Worm (Caenorhabditis elegans) whole organism, L4 larva: ENCODE data around the gene srm-6.

Experiments
- F26F4.8 ChIP-seq: fragments of 200-800 bp; sonication (Bioruptor generic); conservative IDR thresholded peaks from 2 replicates; pipeline ENCODE4 v1.3.6; 2022; ENCODE audit warnings: missing genetic modification characterization, missing compliant biosample characterization
- F44E2.7 ChIP-seq: fragments of 200-800 bp; sonication (Bioruptor generic); IDR thresholded peaks from 2 replicates; pipeline ENCODE4 v2.1.2; 2022; ENCODE audit warnings: missing genetic modification characterization, missing compliant biosample characterization
- F49E8.2 ChIP-seq: sonication (generic microtip); optimal IDR thresholded peaks from 2 replicates; lab custom pipeline; 2016; ENCODE audit warnings: missing compliant biosample characterization, mild to moderate bottlenecking, missing genetic modification characterization, borderline replicate concordance
- T20F7.1 ChIP-seq: fragments of 200-800 bp; sonication (Bioruptor generic); optimal IDR thresholded peaks from 2 replicates; lab custom pipeline; 2018; ENCODE audit warnings: mild to moderate bottlenecking, missing genetic modification characterization, missing compliant biosample characterization
- T26A8.4 ChIP-seq: fragments of 200-800 bp; sonication (Bioruptor generic); IDR thresholded peaks from 2 replicates; pipeline ENCODE4 v1.3.6; 2022; ENCODE audit warnings: missing genetic modification characterization, missing compliant biosample characterization
- Y105C5A.15 ChIP-seq: fragments of 200-800 bp; sonication (Bioruptor generic); IDR thresholded peaks from 2 replicates; pipeline ENCODE4 v1.3.6; 2022; ENCODE audit warnings: missing genetic modification characterization, missing compliant biosample characterization
- Y48G9A.11 ChIP-seq: fragments of 200-800 bp; sonication (Bioruptor generic); IDR thresholded peaks from 2 replicates; pipeline ENCODE4 v1.3.6; 2022; ENCODE audit warnings: missing genetic modification reagents, missing genetic modification characterization, missing compliant biosample characterization
- Y5F2A.4 ChIP-seq: fragments of 200-800 bp; sonication (Bioruptor generic); optimal IDR thresholded peaks from 2 replicates; lab custom pipeline; 2018; ENCODE audit warnings: mild to moderate bottlenecking, missing genetic modification characterization, missing compliant biosample characterization
- aly-2 ChIP-seq: sonication (generic microtip); optimal IDR thresholded peaks from 2 replicates; lab custom pipeline; 2018; ENCODE audit warnings: missing biosample characterization, missing genetic modification characterization
- ceh-28 ChIP-seq: fragments of 150-350 bp; optimal IDR thresholded peaks from 2 replicates; lab custom pipeline; 2014; ENCODE audit warnings: missing biosample characterization, missing genetic modification reagents, missing genetic modification characterization
- ceh-62 ChIP-seq: sonication (generic microtip); optimal IDR thresholded peaks from 2 replicates; lab custom pipeline; 2017; ENCODE audit warnings: missing biosample characterization, missing genetic modification characterization
- ceh-82 ChIP-seq: sonication (generic microtip); optimal IDR thresholded peaks from 2 replicates; lab custom pipeline; 2017; ENCODE audit warnings: missing biosample characterization, missing genetic modification characterization
- ces-1 ChIP-seq: fragments of 150-350 bp; sonication (generic microtip); optimal IDR thresholded peaks from 4 replicates; lab custom pipeline; 2014; ENCODE audit warnings: missing biosample characterization, missing genetic modification reagents, missing genetic modification characterization
- daf-16 ChIP-seq, 3 experiments: sonication (generic microtip); optimal IDR thresholded peaks; 2 replicates each; lab custom pipeline; 2016 to 2017; ENCODE audit warnings: missing genetic modification characterization in 3 of 3, missing genetic modification reagents in 3 of 3, mild to moderate bottlenecking in 2 of 3, missing compliant biosample characterization in 2 of 3, missing biosample characterization in 1 of 3, moderate library complexity in 1 of 3
- daf-19 ChIP-seq: fragments of 200-800 bp; sonication (Bioruptor generic); conservative IDR thresholded peaks from 2 replicates; pipeline ENCODE4 v1.3.6; 2022; ENCODE audit warnings: missing genetic modification characterization, missing compliant biosample characterization
- daf-8 ChIP-seq: fragments of 200-800 bp; sonication (Bioruptor generic); IDR thresholded peaks from 2 replicates; pipeline ENCODE4 v1.3.6; 2022; ENCODE audit warnings: missing genetic modification characterization, missing compliant biosample characterization
- dpl-1 ChIP-seq: fragments of 150-350 bp; optimal IDR thresholded peaks from 2 replicates; lab custom pipeline; 2014; ENCODE audit warnings: missing biosample characterization, missing genetic modification reagents, missing genetic modification characterization
- egl-27 ChIP-seq: sonication (generic microtip); optimal IDR thresholded peaks from 3 replicates; lab custom pipeline; 2017; ENCODE audit warnings: missing biosample characterization, missing genetic modification reagents, missing genetic modification characterization
- gei-8 ChIP-seq: fragments of 200-800 bp; sonication (Bioruptor generic); optimal IDR thresholded peaks from 2 replicates; lab custom pipeline; 2018; ENCODE audit warnings: mild to moderate bottlenecking, missing genetic modification characterization, missing compliant biosample characterization
- hif-1 ChIP-seq, 2 experiments: sonication (generic microtip); optimal IDR thresholded peaks; 2 replicates each; lab custom pipeline; 2016 to 2017; ENCODE audit warnings: missing compliant biosample characterization in 2 of 2, missing genetic modification characterization in 2 of 2, missing genetic modification reagents in 2 of 2, missing genotype in 2 of 2, mild to moderate bottlenecking in 1 of 2
- hlh-11 ChIP-seq: fragments of 200-800 bp; sonication (Bioruptor generic); optimal IDR thresholded peaks from 2 replicates; lab custom pipeline; 2018; ENCODE audit warnings: mild to moderate bottlenecking, missing genetic modification characterization, missing compliant biosample characterization
- jun-1 ChIP-seq: fragments of 150-350 bp; optimal IDR thresholded peaks from 2 replicates; lab custom pipeline; 2014; ENCODE audit warnings: missing biosample characterization, missing genetic modification reagents, missing genetic modification characterization
- lim-7 ChIP-seq: fragments of 200-800 bp; sonication (Bioruptor generic); IDR thresholded peaks from 2 replicates; pipeline ENCODE4 v1.3.6; 2022; ENCODE audit warnings: missing genetic modification characterization, missing compliant biosample characterization
- lin-29 ChIP-seq: fragments of 200-800 bp; sonication (Bioruptor generic); IDR thresholded peaks from 2 replicates; pipeline ENCODE4 v1.3.6; 2022; ENCODE audit warnings: missing genetic modification reagents, missing genetic modification characterization, missing compliant biosample characterization
- lin-38 ChIP-seq: fragments of 200-800 bp; sonication (Bioruptor generic); IDR thresholded peaks from 2 replicates; pipeline ENCODE4 v1.3.6; 2022; ENCODE audit warnings: missing genetic modification reagents, missing genetic modification characterization, missing compliant biosample characterization
- lir-3 ChIP-seq: sonication (generic microtip); optimal IDR thresholded peaks from 2 replicates; lab custom pipeline; 2016; ENCODE audit warnings: mild to moderate bottlenecking, missing genetic modification characterization, missing compliant biosample characterization
- lsy-2 ChIP-seq, 2 experiments: fragments of 150-350 bp in 1 of 2; sonication (generic microtip) in 1 of 2; optimal IDR thresholded peaks; 2 replicates each; lab custom pipeline; 2014 to 2017; ENCODE audit warnings: missing biosample characterization in 2 of 2, missing genetic modification characterization in 2 of 2
- madf-9 ChIP-seq: fragments of 200-800 bp; sonication (Bioruptor generic); conservative IDR thresholded peaks from 2 replicates; pipeline ENCODE4 v1.3.6; 2022; ENCODE audit warnings: missing genetic modification reagents, missing genetic modification characterization, missing compliant biosample characterization
- mdt-29 ChIP-seq: fragments of 200-800 bp; sonication (Bioruptor generic); IDR thresholded peaks from 2 replicates; pipeline ENCODE4 v1.3.6; 2022; ENCODE audit warnings: missing genetic modification reagents, missing genetic modification characterization, missing compliant biosample characterization
- mxl-2 ChIP-seq: fragments of 200-800 bp; sonication (Bioruptor generic); conservative IDR thresholded peaks from 2 replicates; pipeline ENCODE4 v1.3.6; 2022; ENCODE audit warnings: missing genetic modification reagents, missing genetic modification characterization, missing compliant biosample characterization
- nhr-10 ChIP-seq: fragments of 150-350 bp; optimal IDR thresholded peaks from 2 replicates; lab custom pipeline; 2014; ENCODE audit warnings: missing biosample characterization, missing genetic modification characterization
- nhr-102 ChIP-seq: sonication (generic microtip); optimal IDR thresholded peaks from 2 replicates; lab custom pipeline; 2016; ENCODE audit warnings: mild to moderate bottlenecking, missing genetic modification characterization, moderate library complexity, missing compliant biosample characterization
- nhr-11 ChIP-seq: fragments of 150-350 bp; optimal IDR thresholded peaks from 2 replicates; lab custom pipeline; 2014; ENCODE audit warnings: missing biosample characterization, missing genetic modification characterization
- nhr-237 ChIP-seq: sonication (generic microtip); optimal IDR thresholded peaks from 2 replicates; lab custom pipeline; 2017; ENCODE audit warnings: missing biosample characterization, missing genetic modification characterization
- nhr-48 ChIP-seq: sonication (generic microtip); optimal IDR thresholded peaks from 2 replicates; lab custom pipeline; 2016; ENCODE audit warnings: mild to moderate bottlenecking, missing genetic modification characterization, missing compliant biosample characterization
- nhr-6 ChIP-seq: fragments of 150-350 bp; optimal IDR thresholded peaks from 2 replicates; lab custom pipeline; 2014; ENCODE audit warnings: missing biosample characterization, missing genetic modification characterization
- rbr-2 ChIP-seq: sonication (generic microtip); optimal IDR thresholded peaks from 2 replicates; lab custom pipeline; 2016; ENCODE audit warnings: missing genotype, missing genetic modification characterization, missing compliant biosample characterization
- set-16 ChIP-seq: fragments of 200-800 bp; sonication (Bioruptor generic); IDR thresholded peaks from 2 replicates; pipeline ENCODE4 v1.3.6; 2022; ENCODE audit warnings: missing genetic modification reagents, missing genetic modification characterization, missing compliant biosample characterization
- snpc-4 ChIP-seq: fragments of 150-350 bp; optimal IDR thresholded peaks from 2 replicates; lab custom pipeline; 2014; ENCODE audit warnings: missing biosample characterization, missing genetic modification characterization
- spr-1 ChIP-seq: sonication (generic microtip); optimal IDR thresholded peaks from 2 replicates; lab custom pipeline; 2016; ENCODE audit warnings: mild to moderate bottlenecking, missing genetic modification characterization, missing compliant biosample characterization
- tag-97 ChIP-seq: fragments of 200-800 bp; sonication (Bioruptor generic); IDR thresholded peaks from 2 replicates; pipeline ENCODE4 v1.3.6; 2022; ENCODE audit warnings: missing genetic modification characterization, missing compliant biosample characterization
- unc-130 ChIP-seq: sonication (generic microtip); optimal IDR thresholded peaks from 2 replicates; lab custom pipeline; 2016; ENCODE audit warnings: missing genetic modification reagents, missing genetic modification characterization, missing compliant biosample characterization
- unc-39 ChIP-seq: sonication (generic microtip); optimal IDR thresholded peaks from 2 replicates; lab custom pipeline; 2017; ENCODE audit warnings: missing biosample characterization, missing genetic modification characterization
- unc-62 ChIP-seq, 3 experiments: fragments of 150-350 bp in 1 of 3; sonication (generic microtip); optimal IDR thresholded peaks in 2 of 3; peaks in 1 of 3; 1 replicate in 1 of 3; 2 replicates in 2 of 3; lab custom pipeline; 2014 to 2017; ENCODE audit warnings: missing biosample characterization in 3 of 3, missing genetic modification characterization in 3 of 3, missing genetic modification reagents in 3 of 3, missing genotype in 1 of 3
- vab-7 ChIP-seq: fragments of 200-800 bp; sonication (Bioruptor generic); IDR thresholded peaks from 2 replicates; pipeline ENCODE4 v1.3.6; 2022; ENCODE audit warnings: missing genetic modification reagents, missing genetic modification characterization, missing compliant biosample characterization
- zag-1 ChIP-seq: fragments of 150-350 bp; optimal IDR thresholded peaks from 2 replicates; lab custom pipeline; 2014; ENCODE audit warnings: missing biosample characterization, missing genetic modification characterization
- zfp-2 ChIP-seq: sonication (generic microtip); optimal IDR thresholded peaks from 2 replicates; lab custom pipeline; 2016; ENCODE audit warnings: mild to moderate bottlenecking, missing genetic modification characterization, missing compliant biosample characterization
- zip-11 ChIP-seq: fragments of 200-800 bp; sonication (Bioruptor generic); IDR thresholded peaks from 2 replicates; pipeline ENCODE4 v1.3.6; 2022; ENCODE audit warnings: missing genetic modification characterization, missing compliant biosample characterization
- zip-2 ChIP-seq: fragments of 150-350 bp; optimal IDR thresholded peaks from 2 replicates; lab custom pipeline; 2014; ENCODE audit warnings: missing biosample characterization, missing genetic modification characterization
- ztf-7 ChIP-seq: fragments of 150-350 bp; optimal IDR thresholded peaks from 2 replicates; lab custom pipeline; 2014; ENCODE audit warnings: missing biosample characterization, missing genetic modification characterization

srm-6 gene

DNA sequence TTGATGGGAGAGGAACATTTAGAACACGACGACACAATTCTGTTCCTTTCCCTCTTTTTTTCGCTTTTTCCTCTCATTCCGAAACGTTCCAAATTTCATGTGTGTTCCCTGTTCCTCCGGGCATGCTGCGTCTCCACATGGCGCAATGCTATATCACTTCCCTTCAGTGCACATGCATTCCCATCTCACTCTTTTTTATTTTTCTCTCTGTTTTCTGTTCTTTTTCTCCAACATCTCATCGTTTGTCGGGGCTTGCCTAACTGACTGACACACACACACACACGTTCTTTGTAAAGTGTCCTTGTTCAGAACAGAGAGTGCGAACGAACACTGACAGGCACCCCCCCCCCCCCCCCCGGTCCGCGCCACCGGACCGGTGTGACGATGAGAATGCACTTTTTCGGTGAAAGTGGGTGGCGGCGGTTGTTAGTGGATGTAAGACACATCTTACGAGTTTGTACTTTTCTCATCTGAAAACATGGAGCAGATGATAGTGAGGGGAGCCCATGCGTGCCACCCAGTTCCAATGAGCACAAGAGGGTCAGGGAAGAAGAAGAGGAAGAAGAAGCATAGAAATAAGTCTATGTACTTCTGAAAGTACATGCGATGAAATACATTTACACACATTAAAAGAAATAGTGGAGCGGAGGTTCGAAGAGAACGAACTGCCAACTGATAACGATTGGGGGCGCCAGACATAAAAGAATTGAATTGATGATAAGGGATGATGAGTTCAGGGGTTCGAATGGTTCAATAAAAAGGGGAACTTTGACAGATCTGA lies 31.7 kb downstream of the srm-6 start (continued):
- TF ChIP-seq ceh-82 (tag; lab: Kevin White, UChicago) (no peak), tag-97 (GFP tag; lab: Robert Waterston, UW) (no peak), zag-1 (tag; lab: Kevin White, UChicago) (no peak), unc-39 (tag; lab: Kevin White, UChicago) (no peak), lin-29 (0 out of 2 replicates have a peak, but pooled peaks have one; percentile 18), egl-27 (tag; lab: Kevin White, UChicago) (no peak), ceh-28 (no peak), set-16 (GFP tag; lab: Robert Waterston, UW) (peak; percentile 91), F49E8.2 (tag; lab: Kevin White, UChicago) (no peak), vab-7 (GFP tag; lab: Robert Waterston, UW) (no peak), snpc-4 (tag; lab: Kevin White, UChicago) (no peak), zip-11 (GFP tag; lab: Robert Waterston, UW) (no peak), zfp-2 (no peak), zip-2 (no peak), Y105C5A.15 (GFP tag; lab: Robert Waterston, UW) (no peak), F44E2.7 (GFP tag; lab: Robert Waterston, UW) (no peak), hlh-11 (tag; lab: Kevin White, UChicago) (peak; percentile 90), lin-38 (GFP tag; lab: Robert Waterston, UW) (no peak; the same call in 1 of the 2 replicates), daf-16 (GFP tag; optimal IDR thresholded peaks at IDR 0.05; lab: Kevin White, UChicago) (no peak), daf-16 (tag; optimal IDR thresholded peaks at IDR 0.05; lab: Kevin White, UChicago) (peak; percentile 65), mxl-2 (GFP tag; lab: Robert Waterston, UW) (no peak), T20F7.1 (GFP tag; lab: Kevin White, UChicago) (no peak), hif-1 (tag; optimal IDR thresholded peaks at IDR 0.05; lab: Kevin White, UChicago) (peak in 1 of 2 experiments; percentile 52), nhr-102 (tag; lab: Kevin White, UChicago) (no peak), T26A8.4 (peak; percentile 17; the same call in 1 of the 2 replicates), nhr-48 (tag; lab: Kevin White, UChicago) (peak; percentile 80), rbr-2 (peak; percentile 58), aly-2 (tag; lab: Kevin White, UChicago) (no peak), lsy-2 (tag; optimal IDR thresholded peaks at IDR 0.05; lab: Kevin White, UChicago) (peak; percentile 38 to 68), dpl-1 (peak; percentile 6), mdt-29 (no peak), nhr-6 (tag; lab: Kevin White, UChicago) (peak; percentile 76), unc-62 (GFP tag; optimal IDR thresholded peaks at IDR 0.05 in 1 of 2; lab: Kevin White, UChicago) (peak in 1 of 2 experiments; percentile 93), unc-62 (tag; optimal IDR thresholded peaks at IDR 0.05; lab: Kevin White, UChicago) (no peak), daf-8 (no peak), jun-1 (tag; lab: Kevin White, UChicago) (no peak), madf-9 (GFP tag; lab: Robert Waterston, UW) (no peak), nhr-11 (tag; lab: Kevin White, UChicago) (no peak), nhr-237 (tag; lab: Kevin White, UChicago) (no peak), daf-19 (GFP tag; lab: Robert Waterston, UW) (no peak), ceh-62 (tag; lab: Kevin White, UChicago) (no peak), lim-7 (GFP tag; lab: Robert Waterston, UW) (no peak), Y5F2A.4 (peak; percentile 3), Y48G9A.11 (no peak), spr-1 (tag; lab: Kevin White, UChicago) (no peak), unc-130 (GFP tag; lab: Kevin White, UChicago) (no peak), ces-1 (GFP tag; lab: Kevin White, UChicago) (no peak), F26F4.8 (GFP tag; lab: Robert Waterston, UW) (no peak), lir-3 (tag; lab: Kevin White, UChicago) (no peak), nhr-10 (tag; lab: Kevin White, UChicago) (no peak), gei-8 (GFP tag; lab: Kevin White, UChicago) (no peak), ztf-7 (no peak)
